Fruit fly (Drosophila melanogaster): Measurements from ENCODE around the gene CG31342.

DNA sequence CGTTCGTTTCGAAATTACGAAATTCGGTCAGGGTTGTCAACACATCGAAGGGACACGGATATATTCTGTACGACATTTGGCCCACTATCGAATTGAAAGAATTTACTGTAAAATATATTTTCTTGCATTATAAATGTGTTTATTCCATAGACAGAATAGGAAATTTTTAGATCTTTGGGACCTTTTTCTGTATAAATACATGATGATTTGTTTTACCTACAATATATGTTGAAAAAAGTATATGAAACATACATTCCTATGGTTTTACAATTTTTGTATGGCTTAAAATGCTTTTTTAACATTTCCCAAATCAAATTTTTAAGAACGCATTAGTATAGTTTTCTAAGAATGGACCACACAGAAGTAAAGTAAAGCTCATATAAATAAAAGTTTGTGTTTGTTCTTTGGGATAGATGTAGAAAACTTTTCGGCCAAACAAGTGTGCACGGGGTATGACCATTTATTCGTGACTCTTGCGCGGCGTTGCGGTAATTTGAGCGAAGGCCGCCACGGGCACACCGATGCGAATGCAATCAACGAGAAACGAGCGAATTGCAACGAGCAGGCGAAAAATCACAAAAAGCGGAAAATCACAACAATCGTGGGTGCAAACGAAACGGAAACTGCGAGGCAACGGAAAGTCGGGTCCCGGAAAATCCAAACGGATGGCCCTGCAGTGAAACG, 11.9 kb downstream of the CG31342 start, which contains the start of the genes CG17327, CG44194 and CG7518:
- TF ChIP-seq Myc (optimal IDR thresholded peaks at IDR 0.05): no peak
- TF ChIP-seq insv (optimal IDR thresholded peaks at IDR 0.05): no peak
- TF ChIP-seq ttk (optimal IDR thresholded peaks at IDR 0.05): no peak
- TF ChIP-seq psq (optimal IDR thresholded peaks at IDR 0.05): no peak
- TF ChIP-seq h (optimal IDR thresholded peaks at IDR 0.05): no peak
